Worm (Caenorhabditis elegans) whole organism, L4 larva: ENCODE data around the gene cutl-2.

Experiments used
- Y105C5A.15 ChIP-seq: fragments of 200-800 bp; sonication (Bioruptor generic); IDR thresholded peaks from 2 replicates; pipeline ENCODE4 v1.3.6; 2022; ENCODE audit warnings: missing genetic modification characterization, missing compliant biosample characterization
- ama-1 ChIP-seq: fragments of 150-350 bp; optimal IDR thresholded peaks from 2 replicates; lab custom pipeline; 2014; ENCODE audit warnings: inconsistent platforms, mixed read lengths
- duxl-1 ChIP-seq: sonication (generic microtip); optimal IDR thresholded peaks from 2 replicates; lab custom pipeline; 2016; ENCODE audit warnings: mild to moderate bottlenecking, missing genetic modification characterization, moderate library complexity, missing compliant biosample characterization; ENCODE audit not compliant: poor library complexity
- tra-1 ChIP-seq: fragments of 200-800 bp; sonication (Bioruptor generic); IDR thresholded peaks from 2 replicates; pipeline ENCODE4 v1.3.6; 2022; ENCODE audit warnings: missing genetic modification reagents, missing genetic modification characterization, missing compliant biosample characterization

cutl-2 gene

DNA sequence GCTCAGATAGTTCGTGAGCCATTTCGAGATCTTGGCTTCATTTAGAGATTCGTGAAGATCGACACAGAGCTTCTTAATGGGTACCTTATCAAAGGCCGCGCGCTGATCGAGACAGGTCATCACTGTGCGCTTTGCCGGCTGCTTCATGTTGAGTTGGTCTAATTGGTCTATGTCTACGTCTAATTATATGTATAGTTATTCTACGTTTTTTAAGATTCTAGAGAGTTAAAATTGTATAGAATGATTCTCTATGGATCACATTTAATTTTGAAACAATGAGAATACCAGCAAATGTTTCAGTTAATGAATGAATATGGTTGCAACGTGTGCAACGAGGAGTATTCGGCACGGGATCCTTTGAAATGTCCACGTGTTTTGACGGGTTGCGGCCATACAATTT lies 49.8 kb downstream of the cutl-2 start, which contains the start of gene arc-1:
Gene arc-1 (plus strand): TSS at position 301 of the 400 bp plus-strand sequence.
- TF ChIP-seq tra-1 (GFP tag; lab: Robert Waterston, UW) (no peak), Y105C5A.15 (GFP tag; lab: Robert Waterston, UW) (no peak), duxl-1 (tag; lab: Kevin White, UChicago) (no peak), ama-1 (lab: Kevin White, UChicago) (no peak)
